Worm (Caenorhabditis elegans) whole organism, L4/young adult: ENCODE results near the gene his-62.

Source experiments
- W03F9.2 ChIP-seq: fragments of 150-350 bp; optimal IDR thresholded peaks from 2 replicates; lab custom pipeline; 2014; ENCODE audit warnings: missing biosample characterization, missing genetic modification characterization
- dao-5 ChIP-seq: sonication (generic microtip); optimal IDR thresholded peaks from 2 replicates; lab custom pipeline; 2016; ENCODE audit warnings: missing genotype, missing genetic modification characterization, moderate library complexity, missing compliant biosample characterization
- him-1 ChIP-seq: sonication (generic microtip); optimal IDR thresholded peaks from 2 replicates; lab custom pipeline; 2016; ENCODE audit warnings: missing genotype, missing genetic modification reagents, missing genetic modification characterization, missing compliant biosample characterization

- no peak for TF ChIP-seq him-1 (tag; lab: Kevin White, UChicago)
- no peak for TF ChIP-seq dao-5 (tag; lab: Kevin White, UChicago)
- no peak for TF ChIP-seq W03F9.2 (tag; lab: Kevin White, UChicago)
Observed at ce11 chrIV:7465857-7466256, 20.5 kb upstream of the his-62 start, which contains the start of gene F13B6.3.
